Worm (Caenorhabditis elegans) whole organism, early embryonic: ENCODE measurements around the gene F59B1.8.

ENCODE experiments used
- aly-1 ChIP-seq: sonication (generic microtip); optimal IDR thresholded peaks from 2 replicates; lab custom pipeline; 2016; ENCODE audit warnings: missing genetic modification characterization, missing compliant biosample characterization
- ama-1 ChIP-seq: fragments of 150-350 bp; optimal IDR thresholded peaks from 2 replicates; lab custom pipeline; 2014
- hmbx-1 ChIP-seq: sonication (generic microtip); optimal IDR thresholded peaks from 2 replicates; lab custom pipeline; 2016; ENCODE audit warnings: mild to moderate bottlenecking, missing genetic modification characterization, missing compliant biosample characterization
- hmg-4 ChIP-seq: fragments of 200-800 bp; sonication (Bioruptor generic); optimal IDR thresholded peaks from 2 replicates; lab custom pipeline; 2018; ENCODE audit warnings: mild to moderate bottlenecking, missing genetic modification characterization, missing compliant biosample characterization
- hnd-1 ChIP-seq: sonication (generic microtip); optimal IDR thresholded peaks from 2 replicates; lab custom pipeline; 2016; ENCODE audit warnings: missing genetic modification characterization, missing compliant biosample characterization
- scrt-1 ChIP-seq: fragments of 200-800 bp; sonication (Bioruptor generic); IDR thresholded peaks from 2 replicates; pipeline ENCODE4 v1.3.6; 2022; ENCODE audit warnings: missing genetic modification characterization, missing compliant biosample characterization
- sea-1 ChIP-seq: fragments of 200-800 bp; sonication (Bioruptor generic); conservative IDR thresholded peaks from 2 replicates; pipeline ENCODE4 v1.3.6; 2022; ENCODE audit warnings: missing genetic modification characterization, missing compliant biosample characterization
- tbx-11 ChIP-seq: fragments of 200-800 bp; sonication (Bioruptor generic); IDR thresholded peaks from 2 replicates; pipeline ENCODE4 v1.3.6; 2022; ENCODE audit warnings: missing genetic modification characterization, missing compliant biosample characterization

DNA sequence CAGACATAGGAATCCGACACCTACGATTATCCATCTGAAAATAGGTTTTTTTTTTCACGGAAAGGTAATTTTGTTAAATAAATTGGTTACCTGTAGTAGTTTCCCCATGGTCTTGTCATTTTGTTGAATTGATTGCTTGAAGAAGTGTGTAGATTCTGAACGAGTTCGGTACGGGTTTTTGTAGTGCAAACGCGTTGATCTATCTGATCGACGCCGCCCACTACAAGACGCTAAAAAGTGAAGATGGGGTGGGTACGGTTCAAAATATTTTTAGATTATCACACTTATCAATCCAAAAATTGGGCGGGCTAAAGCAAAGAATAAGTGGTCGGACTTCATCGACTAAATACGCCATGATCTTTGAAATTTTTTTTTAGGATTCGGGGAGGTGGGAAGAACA is 29.6 kb downstream of the F59B1.8 start, which contains the start of gene T22F3.11:
- no peak for TF ChIP-seq ama-1 (lab: Kevin White, UChicago)
- TF ChIP-seq hmbx-1 (tag; lab: Kevin White, UChicago), result no peak
- TF ChIP-seq tbx-11 (GFP tag; lab: Robert Waterston, UW), result no peak
- no peak for TF ChIP-seq sea-1 (GFP tag; lab: Robert Waterston, UW)
- TF ChIP-seq aly-1 (tag; lab: Kevin White, UChicago), result no peak
- TF ChIP-seq scrt-1 (GFP tag; lab: Robert Waterston, UW), result no peak
- TF ChIP-seq hnd-1 (tag; lab: Kevin White, UChicago), result no peak
- TF ChIP-seq hmg-4, result no peak
